Fruit fly (Drosophila melanogaster): Measurements from ENCODE around the gene CG46310.

DNA sequence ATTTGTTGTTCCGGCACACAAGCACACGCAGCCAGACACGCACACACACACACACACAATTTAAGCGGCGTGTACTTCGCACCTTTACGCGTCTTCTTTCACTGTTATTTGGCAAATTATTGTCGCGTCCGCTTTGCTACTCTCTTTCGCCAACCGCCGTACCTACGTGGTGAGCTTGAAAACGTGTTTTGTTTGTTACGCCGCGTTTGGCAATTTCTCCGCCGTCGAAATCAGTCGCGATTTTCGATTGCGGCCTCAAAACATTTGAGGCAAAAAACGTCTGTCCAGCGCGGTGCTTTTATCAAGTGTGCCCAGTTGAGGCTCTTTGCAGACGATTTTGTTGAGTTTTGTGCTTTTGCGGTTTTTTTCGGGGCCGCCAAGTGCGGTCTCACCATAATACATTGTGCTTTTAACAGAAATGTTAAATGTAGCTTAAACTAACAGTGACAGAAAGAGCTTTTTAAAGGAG, 48.0 kb downstream of the CG46310 start:
- TF ChIP-seq CTCF (optimal IDR thresholded peaks at IDR 0.05): no peak
- TF ChIP-seq CG8478 (optimal IDR thresholded peaks at IDR 0.05): no peak

Data from S2 (cell line).